Worm (Caenorhabditis elegans) whole organism, L4 larva: ENCODE measurements around the gene lgc-30.

Experiments
- F37D6.2 ChIP-seq: sonication (generic microtip); optimal IDR thresholded peaks from 2 replicates; lab custom pipeline; 2016; ENCODE audit warnings: mild to moderate bottlenecking, missing genetic modification characterization, missing compliant biosample characterization
- F49E8.2 ChIP-seq: sonication (generic microtip); optimal IDR thresholded peaks from 2 replicates; lab custom pipeline; 2016; ENCODE audit warnings: missing compliant biosample characterization, mild to moderate bottlenecking, missing genetic modification characterization, borderline replicate concordance
- T20F7.1 ChIP-seq: fragments of 200-800 bp; sonication (Bioruptor generic); optimal IDR thresholded peaks from 2 replicates; lab custom pipeline; 2018; ENCODE audit warnings: mild to moderate bottlenecking, missing genetic modification characterization, missing compliant biosample characterization
- aha-1 ChIP-seq: fragments of 150-350 bp; peaks from one replicate; lab custom pipeline; 2014; ENCODE audit warnings: missing biosample characterization, missing genetic modification characterization
- ama-1 ChIP-seq: fragments of 150-350 bp; optimal IDR thresholded peaks from 2 replicates; lab custom pipeline; 2014; ENCODE audit warnings: inconsistent platforms, mixed read lengths
- ceh-20 ChIP-seq: fragments of 200-800 bp; sonication (Bioruptor generic); IDR thresholded peaks from 2 replicates; pipeline ENCODE4 v1.3.6; 2022; ENCODE audit warnings: missing genetic modification reagents, missing genetic modification characterization, missing compliant biosample characterization
- ceh-82 ChIP-seq: sonication (generic microtip); optimal IDR thresholded peaks from 2 replicates; lab custom pipeline; 2017; ENCODE audit warnings: missing biosample characterization, missing genetic modification characterization
- fos-1 ChIP-seq: fragments of 150-350 bp; optimal IDR thresholded peaks from 2 replicates; lab custom pipeline; 2014; ENCODE audit warnings: missing biosample characterization, missing genetic modification characterization
- lin-13 ChIP-seq: fragments of 150-350 bp; optimal IDR thresholded peaks from 2 replicates; lab custom pipeline; 2014; ENCODE audit warnings: missing biosample characterization, missing genetic modification reagents, missing genetic modification characterization
- mep-1 ChIP-seq: fragments of 150-350 bp; sonication (generic microtip); optimal IDR thresholded peaks from 3 replicates; lab custom pipeline; 2014; ENCODE audit warnings: missing biosample characterization, missing genetic modification characterization
- mxl-3 ChIP-seq: fragments of 200-800 bp; sonication (Bioruptor generic); optimal IDR thresholded peaks from 2 replicates; lab custom pipeline; 2018; ENCODE audit warnings: mild to moderate bottlenecking, missing genetic modification characterization, missing compliant biosample characterization
- nhr-102 ChIP-seq: sonication (generic microtip); optimal IDR thresholded peaks from 2 replicates; lab custom pipeline; 2016; ENCODE audit warnings: mild to moderate bottlenecking, missing genetic modification characterization, moderate library complexity, missing compliant biosample characterization
- snpc-4 ChIP-seq: fragments of 150-350 bp; optimal IDR thresholded peaks from 2 replicates; lab custom pipeline; 2014; ENCODE audit warnings: missing biosample characterization, missing genetic modification characterization
- zip-2 ChIP-seq: fragments of 150-350 bp; optimal IDR thresholded peaks from 2 replicates; lab custom pipeline; 2014; ENCODE audit warnings: missing biosample characterization, missing genetic modification characterization

DNA sequence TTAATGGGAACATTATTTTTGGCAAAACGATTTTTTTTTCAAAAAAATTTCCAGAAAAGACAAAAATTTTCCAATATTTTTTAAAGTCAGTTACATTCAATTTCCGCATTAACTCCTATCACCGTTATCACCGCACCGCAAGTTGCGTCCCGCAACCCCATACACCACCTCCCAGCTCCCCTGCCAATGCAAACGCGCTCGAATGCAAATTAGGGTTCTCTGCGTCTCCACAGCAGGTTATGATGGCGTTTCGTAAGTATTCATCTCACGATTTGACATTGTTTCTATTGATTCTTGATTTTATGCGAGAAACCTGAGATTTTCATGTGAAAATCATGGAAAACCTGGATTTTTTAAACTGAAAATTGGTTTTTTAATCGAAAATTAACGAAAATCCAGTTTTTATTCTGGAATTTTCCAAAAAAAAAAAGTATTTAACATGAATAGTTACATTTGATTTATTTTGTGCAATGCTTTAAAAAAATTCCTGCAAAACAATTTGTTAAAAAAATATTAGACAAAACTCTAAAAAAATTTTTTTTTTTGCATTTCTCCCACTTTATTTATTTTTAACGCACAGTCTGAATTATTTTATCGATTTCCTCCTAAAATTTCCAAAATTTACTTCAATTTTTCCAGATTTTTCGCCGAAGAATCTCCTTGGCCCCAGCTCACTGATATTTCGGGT is 39.8 kb upstream of the lgc-30 start, which contains the start of gene mak-2:
- no peak for TF ChIP-seq ceh-82
- TF ChIP-seq zip-2 (tag; lab: Kevin White, UChicago): no peak
- no peak for TF ChIP-seq aha-1 (tag; lab: Kevin White, UChicago)
- TF ChIP-seq F37D6.2: no peak
- TF ChIP-seq T20F7.1 (GFP tag; lab: Kevin White, UChicago): no peak
- TF ChIP-seq snpc-4: no peak
- peak; percentile 46 for TF ChIP-seq mxl-3
- TF ChIP-seq ama-1 (lab: Kevin White, UChicago): no peak
- TF ChIP-seq nhr-102 (tag; lab: Kevin White, UChicago): peak; percentile 26
- TF ChIP-seq ceh-20 (GFP tag; lab: Robert Waterston, UW): 0 out of 2 replicates have a peak, but pooled peaks have one; percentile 34
- no peak for TF ChIP-seq fos-1 (tag; lab: Kevin White, UChicago)
- TF ChIP-seq lin-13: peak; percentile 78
- TF ChIP-seq F49E8.2: no peak
- TF ChIP-seq mep-1 (tag; lab: Kevin White, UChicago): peak; percentile 86
